Worm (Caenorhabditis elegans) whole organism, midembryonic: Measurements from ENCODE around the gene F56D6.23.

Experiments used
- T22C8.4 ChIP-seq: fragments of 200-800 bp; sonication (Bioruptor generic); IDR thresholded peaks from 2 replicates; pipeline ENCODE4 v1.3.6; 2022; ENCODE audit warnings: missing genetic modification characterization, missing compliant biosample characterization
- cog-1 ChIP-seq: sonication (generic microtip); optimal IDR thresholded peaks from 2 replicates; lab custom pipeline; 2016; ENCODE audit warnings: missing genetic modification characterization, missing compliant biosample characterization
- flt-1 ChIP-seq: fragments of 200-800 bp; sonication (Bioruptor generic); IDR thresholded peaks from 2 replicates; pipeline ENCODE4 v1.3.6; 2022; ENCODE audit warnings: missing genetic modification characterization, missing compliant biosample characterization
- klf-2 ChIP-seq: fragments of 200-800 bp; sonication (Bioruptor generic); conservative IDR thresholded peaks from 2 replicates; pipeline ENCODE4 v1.3.6; 2022; ENCODE audit warnings: missing genetic modification reagents, missing genetic modification characterization, missing compliant biosample characterization
- med-1 ChIP-seq: sonication (generic microtip); optimal IDR thresholded peaks from 2 replicates; lab custom pipeline; 2017; ENCODE audit warnings: missing genetic modification characterization, mild to moderate bottlenecking, missing compliant biosample characterization, antibody characterized with exemption, missing genetic modification reagents; ENCODE audit not compliant: insufficient read depth
- ref-1 ChIP-seq: fragments of 200-800 bp; sonication (Bioruptor generic); conservative IDR thresholded peaks from 2 replicates; pipeline ENCODE4 v1.3.6; 2022; ENCODE audit warnings: missing genetic modification reagents, missing genetic modification characterization, missing compliant biosample characterization
- tab-1 ChIP-seq: fragments of 200-800 bp; sonication (Bioruptor generic); IDR thresholded peaks from 2 replicates; pipeline ENCODE4 v1.3.6; 2022; ENCODE audit warnings: missing genetic modification characterization, missing compliant biosample characterization
- ztf-23 ChIP-seq: fragments of 200-800 bp; sonication (Bioruptor generic); IDR thresholded peaks from 2 replicates; pipeline ENCODE4 v1.3.6; 2022; ENCODE audit warnings: missing genetic modification reagents, missing genetic modification characterization, missing compliant biosample characterization
- ztf-29 ChIP-seq: fragments of 200-800 bp; sonication (Bioruptor generic); IDR thresholded peaks from 2 replicates; pipeline ENCODE4 v1.3.6; 2022; ENCODE audit warnings: missing genetic modification reagents, missing genetic modification characterization, missing compliant biosample characterization

The F56D6.23 gene

DNA sequence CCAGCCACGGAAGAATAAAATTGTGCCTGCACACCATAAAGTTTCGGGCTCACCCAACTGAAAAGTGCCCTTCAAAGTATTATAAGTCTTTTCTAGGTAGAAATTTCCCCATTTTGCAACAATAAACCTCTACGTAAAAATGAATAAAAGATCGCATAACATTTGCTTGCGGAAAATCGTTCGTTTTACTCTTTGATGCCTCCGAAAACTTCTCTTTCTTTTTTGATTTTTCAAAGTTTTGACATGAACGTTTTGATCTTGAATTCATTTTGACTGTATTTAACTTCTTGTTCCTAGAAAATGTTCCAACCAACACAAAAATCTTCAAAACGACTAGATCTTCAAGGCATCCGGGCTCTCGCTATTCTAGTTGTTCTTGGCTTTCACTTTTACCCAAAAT lies 29.3 kb upstream of the F56D6.23 start, which contains the start of gene oac-21:
Gene oac-21 (plus strand): TSS at position 301 of the 400 bp plus-strand sequence.
- TF ChIP-seq ref-1 (GFP tag; lab: Robert Waterston, UW) (no peak), ztf-29 (GFP tag; lab: Robert Waterston, UW) (no peak), tab-1 (no peak), flt-1 (GFP tag; lab: Robert Waterston, UW) (no peak), ztf-23 (GFP tag; lab: Robert Waterston, UW) (no peak), med-1 (GFP tag; lab: Kevin White, UChicago) (no peak), T22C8.4 (GFP tag; lab: Robert Waterston, UW) (no peak), cog-1 (tag; lab: Kevin White, UChicago) (no peak), klf-2 (GFP tag; lab: Robert Waterston, UW) (no peak)

DNA sequence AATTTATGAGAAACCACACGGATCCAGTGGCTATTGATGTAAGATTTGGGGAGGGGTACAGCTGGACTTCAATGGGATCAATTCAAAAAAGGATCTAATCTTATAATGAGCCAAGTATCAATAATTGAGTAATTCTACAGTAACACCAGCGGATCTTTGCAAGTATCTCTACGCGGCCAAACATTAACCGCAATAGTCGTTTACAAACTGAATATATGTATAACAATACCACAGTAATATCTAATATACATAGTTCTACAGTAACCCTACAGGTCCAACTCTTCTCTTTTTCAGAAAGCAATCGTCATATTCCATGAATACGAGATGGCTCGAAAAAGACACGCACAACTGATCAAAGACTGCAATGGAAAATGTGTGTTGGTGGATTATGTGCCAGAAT lies 26.2 kb upstream of the F56D6.23 start, which contains the start of gene F56D6.9:
Gene F56D6.9 (plus strand): TSS at position 301 of the 400 bp plus-strand sequence.
- no peak for TF ChIP-seq T22C8.4 (GFP tag; lab: Robert Waterston, UW)

DNA sequence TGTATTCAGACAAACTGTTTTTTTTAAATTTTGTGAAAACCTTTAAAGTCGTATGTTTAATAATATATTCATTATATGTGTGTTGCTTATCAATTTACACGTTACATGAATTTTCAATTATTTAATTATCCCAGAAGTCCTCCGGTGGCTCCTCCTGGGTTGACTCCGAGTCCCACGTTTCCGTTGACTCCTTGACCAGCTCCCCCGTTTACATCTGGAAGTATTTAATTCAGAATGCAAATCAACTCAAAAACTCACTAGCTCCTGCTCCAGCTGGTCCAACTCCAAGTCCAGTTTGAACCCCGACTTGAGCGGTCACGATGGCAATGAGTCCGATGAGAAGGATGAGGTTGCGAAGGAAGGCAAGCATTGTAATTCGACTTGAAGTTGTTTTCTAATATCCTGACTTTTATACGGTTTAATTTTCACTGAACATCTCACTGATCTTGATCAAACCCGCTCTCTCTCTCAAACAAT lies 24.2 kb upstream of the F56D6.23 start, which contains the start of gene F56D6.8:
Gene F56D6.8 (minus strand): TSS at position 427 of the 477 bp plus-strand sequence.
- no peak for TF ChIP-seq ztf-23 (GFP tag; lab: Robert Waterston, UW)
- TF ChIP-seq T22C8.4 (GFP tag; lab: Robert Waterston, UW): no peak
- TF ChIP-seq med-1 (GFP tag; lab: Kevin White, UChicago): no peak
- no peak for TF ChIP-seq flt-1 (GFP tag; lab: Robert Waterston, UW)
- TF ChIP-seq tab-1: no peak
- TF ChIP-seq klf-2 (GFP tag; lab: Robert Waterston, UW): no peak
- TF ChIP-seq ref-1 (GFP tag; lab: Robert Waterston, UW): no peak
- TF ChIP-seq cog-1 (tag; lab: Kevin White, UChicago): no peak
- TF ChIP-seq ztf-29 (GFP tag; lab: Robert Waterston, UW): no peak

DNA sequence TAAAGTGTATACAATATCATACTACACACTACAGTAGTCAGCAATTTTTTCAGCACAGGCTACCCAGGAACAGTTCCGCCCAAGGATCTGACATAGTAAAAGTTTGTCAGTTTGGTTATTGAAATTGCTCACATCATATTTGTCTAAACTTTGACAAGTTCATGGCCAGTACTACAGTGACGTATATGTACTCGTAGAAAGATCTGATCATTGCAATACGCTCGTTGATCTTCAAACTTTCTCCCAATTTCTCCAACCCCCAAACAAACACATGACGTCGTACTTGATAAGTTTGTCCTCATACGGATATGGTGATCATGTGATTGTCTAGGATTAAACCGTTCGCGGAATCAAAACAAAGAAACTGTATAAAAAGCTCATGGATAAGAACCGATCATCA lies 23.5 kb upstream of the F56D6.23 start, which contains the start of gene dct-8:
Gene dct-8 (plus strand): TSS at position 301 of the 400 bp plus-strand sequence.
- no peak for TF ChIP-seq ztf-29 (GFP tag; lab: Robert Waterston, UW)
- no peak for TF ChIP-seq med-1 (GFP tag; lab: Kevin White, UChicago)
- no peak for TF ChIP-seq ztf-23 (GFP tag; lab: Robert Waterston, UW)
- no peak for TF ChIP-seq T22C8.4 (GFP tag; lab: Robert Waterston, UW)
- TF ChIP-seq ref-1 (GFP tag; lab: Robert Waterston, UW): no peak
- no peak for TF ChIP-seq tab-1

DNA sequence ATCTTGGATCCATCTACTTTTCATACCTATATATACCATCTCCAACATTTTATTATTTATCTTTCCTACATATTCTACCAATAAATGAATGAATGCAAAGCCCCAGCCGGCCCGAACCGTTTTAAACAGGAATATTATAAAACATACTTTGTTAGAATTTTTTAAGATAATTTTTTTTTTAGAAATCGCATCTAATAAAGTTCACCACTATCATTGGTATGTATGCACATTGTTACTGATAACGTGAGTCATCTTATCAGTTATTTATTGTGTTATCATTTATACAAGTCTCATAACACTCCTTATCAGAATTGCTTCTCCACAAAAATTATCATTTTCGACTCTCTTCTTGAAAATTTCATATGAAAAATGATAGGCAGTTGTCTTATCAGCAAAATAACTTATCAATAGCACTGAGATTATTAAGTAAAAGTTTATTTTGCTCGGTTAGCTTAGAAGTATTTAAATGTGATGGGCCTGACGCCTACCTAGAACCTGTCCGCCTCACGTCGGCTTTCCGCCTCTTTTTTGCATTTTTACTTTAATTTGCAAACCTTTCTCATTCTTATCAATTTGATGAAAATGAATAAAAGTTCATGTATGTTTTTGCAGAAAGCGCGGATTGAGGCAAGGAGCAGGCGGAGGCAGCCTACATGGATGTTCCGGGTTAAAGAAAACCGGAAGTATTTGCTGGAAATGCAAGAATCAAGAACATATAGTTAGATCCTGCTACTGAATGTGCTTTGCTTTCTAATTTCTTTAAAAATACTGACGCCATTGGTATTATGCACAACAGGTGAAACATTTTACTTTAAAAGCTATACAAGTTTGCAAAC lies 18.3 kb upstream of the F56D6.23 start, which contains the start of gene srz-62:
Gene srz-62 (plus strand): TSS at position 786 of the 836 bp plus-strand sequence.
- TF ChIP-seq ref-1 (GFP tag; lab: Robert Waterston, UW): no peak
- no peak for TF ChIP-seq med-1 (GFP tag; lab: Kevin White, UChicago)
- no peak for TF ChIP-seq T22C8.4 (GFP tag; lab: Robert Waterston, UW)
- no peak for TF ChIP-seq flt-1 (GFP tag; lab: Robert Waterston, UW)
- TF ChIP-seq cog-1 (tag; lab: Kevin White, UChicago): no peak
- no peak for TF ChIP-seq tab-1
- no peak for TF ChIP-seq ztf-23 (GFP tag; lab: Robert Waterston, UW)
- TF ChIP-seq ztf-29 (GFP tag; lab: Robert Waterston, UW): no peak

DNA sequence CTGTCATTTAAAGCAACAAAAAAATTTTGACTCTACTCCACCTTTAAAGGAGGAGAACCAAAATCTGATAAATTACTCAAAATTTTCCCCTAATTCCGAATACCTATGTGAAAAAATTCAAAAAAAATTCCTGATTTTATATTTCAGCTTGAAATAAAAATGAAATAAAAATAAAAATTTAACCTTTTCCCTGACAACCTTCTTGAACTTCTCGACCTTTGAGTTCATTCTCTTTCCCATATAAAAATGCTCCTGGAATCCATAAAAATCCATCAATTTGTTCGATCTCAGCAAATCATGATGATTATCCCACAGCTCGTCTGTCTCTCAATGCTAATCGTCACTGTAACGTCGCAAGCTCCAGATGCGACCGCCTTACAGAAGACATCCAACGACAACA lies 15.3 kb upstream of the F56D6.23 start, which contains the start of gene F56D6.6:
Gene F56D6.6 (plus strand): TSS at position 301 of the 400 bp plus-strand sequence.
- TF ChIP-seq ztf-23 (GFP tag; lab: Robert Waterston, UW): no peak
- no peak for TF ChIP-seq T22C8.4 (GFP tag; lab: Robert Waterston, UW)
- TF ChIP-seq med-1 (GFP tag; lab: Kevin White, UChicago): no peak
- TF ChIP-seq tab-1: no peak
- TF ChIP-seq ztf-29 (GFP tag; lab: Robert Waterston, UW): no peak
- no peak for TF ChIP-seq ref-1 (GFP tag; lab: Robert Waterston, UW)
- TF ChIP-seq cog-1 (tag; lab: Kevin White, UChicago): no peak
- TF ChIP-seq klf-2 (GFP tag; lab: Robert Waterston, UW): no peak
- TF ChIP-seq flt-1 (GFP tag; lab: Robert Waterston, UW): no peak

DNA sequence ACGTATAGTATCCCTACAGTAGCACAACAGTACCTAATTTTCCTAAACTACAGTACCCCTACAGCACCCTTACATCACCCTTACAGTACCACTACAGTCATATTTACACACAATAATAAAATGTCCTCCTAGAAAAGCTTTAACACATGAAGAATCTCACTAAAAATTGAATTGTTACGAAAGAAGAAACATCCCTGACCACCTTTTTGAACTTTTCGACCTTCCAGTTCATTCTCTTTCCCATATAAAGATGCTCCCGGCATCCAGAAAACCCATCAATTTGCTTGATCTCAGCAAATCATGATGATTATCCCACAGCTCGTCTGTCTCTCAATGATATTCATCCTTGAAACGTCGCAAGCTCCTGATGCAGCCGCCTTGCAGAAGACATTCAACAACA lies 13.6 kb upstream of the F56D6.23 start, which contains the start of gene F56D6.21:
Gene F56D6.21 (plus strand): TSS at position 301 of the 400 bp plus-strand sequence.
- no peak for TF ChIP-seq T22C8.4 (GFP tag; lab: Robert Waterston, UW)

DNA sequence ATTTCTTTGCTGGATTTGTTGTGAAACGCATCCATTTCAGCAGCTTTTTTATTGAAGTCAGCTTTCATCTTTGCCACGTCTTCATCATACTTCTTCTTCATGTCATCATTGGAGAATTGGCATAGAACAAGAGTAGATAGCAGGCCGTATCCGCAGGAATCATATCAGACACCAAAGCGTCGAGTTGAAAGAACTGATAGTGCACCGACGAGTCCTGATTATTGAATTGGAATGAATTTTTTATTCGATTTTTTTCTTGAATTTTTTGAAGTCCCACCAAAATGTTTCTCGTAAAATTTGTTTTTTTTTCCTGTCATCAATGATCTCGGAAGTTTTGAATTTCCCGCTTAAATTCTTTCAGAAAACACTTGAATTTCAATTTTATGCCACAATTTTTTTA lies 11.9 kb upstream of the F56D6.23 start, which contains the start of gene F56D6.11:
Gene F56D6.11 (minus strand): TSS at position 101 of the 400 bp plus-strand sequence.
- TF ChIP-seq klf-2 (GFP tag; lab: Robert Waterston, UW) (no peak), ztf-29 (GFP tag; lab: Robert Waterston, UW) (no peak), T22C8.4 (GFP tag; lab: Robert Waterston, UW) (no peak), cog-1 (tag; lab: Kevin White, UChicago) (no peak), flt-1 (GFP tag; lab: Robert Waterston, UW) (no peak), ref-1 (GFP tag; lab: Robert Waterston, UW) (no peak), med-1 (GFP tag; lab: Kevin White, UChicago) (no peak), ztf-23 (GFP tag; lab: Robert Waterston, UW) (no peak), tab-1 (no peak)
